Fruit fly (Drosophila melanogaster) whole organism, embryonic: ENCODE results near the gene chb.

Source experiments
- CG1233 ChIP-seq: fragments of 200-800 bp; sonication (Bioruptor generic); optimal IDR thresholded peaks from 4 replicates; lab custom pipeline; 2018; ENCODE audit warnings: missing biosample characterization, mild to moderate bottlenecking, missing genetic modification characterization
- CG12942 ChIP-seq: fragments of 200-800 bp; sonication (Bioruptor generic); optimal IDR thresholded peaks from 3 replicates; lab custom pipeline; 2016; ENCODE audit warnings: missing biosample characterization, missing genetic modification characterization
- CG13287 ChIP-seq: fragments of 200-800 bp; sonication (Bioruptor generic); IDR thresholded peaks from 2 replicates; pipeline ENCODE4 v1.3.6; 2022; ENCODE audit warnings: missing biosample characterization, missing genetic modification characterization; ENCODE audit not compliant: partially characterized antibody
- CG1529 ChIP-seq: fragments of 200-800 bp; sonication (Bioruptor generic); optimal IDR thresholded peaks from 3 replicates; lab custom pipeline; 2018; ENCODE audit warnings: missing biosample characterization, missing genetic modification characterization
- CG17385 ChIP-seq: fragments of 200-800 bp; sonication (Bioruptor generic); optimal IDR thresholded peaks from 3 replicates; lab custom pipeline; 2018; ENCODE audit warnings: missing biosample characterization, mild to moderate bottlenecking, missing genetic modification characterization
- CG32532 ChIP-seq: fragments of 200-800 bp; sonication (Bioruptor generic); IDR thresholded peaks from 2 replicates; pipeline ENCODE4 v1.3.6; 2022; ENCODE audit warnings: missing biosample characterization, missing genetic modification characterization
- CG32767 ChIP-seq: fragments of 200-800 bp; sonication (Bioruptor generic); IDR thresholded peaks from 2 replicates; pipeline ENCODE4 v1.3.6; 2022; ENCODE audit warnings: missing biosample characterization, missing genetic modification characterization
- CG34422 ChIP-seq: fragments of 200-800 bp; sonication (Bioruptor generic); IDR thresholded peaks from 3 replicates; pipeline ENCODE4 v1.3.6; 2022; ENCODE audit warnings: missing biosample characterization, missing genetic modification characterization
- CG7556 ChIP-seq: fragments of 200-800 bp; sonication (Bioruptor generic); optimal IDR thresholded peaks from 2 replicates; lab custom pipeline; 2017; ENCODE audit warnings: missing biosample characterization, mild to moderate bottlenecking, missing genetic modification characterization
- CG9609 ChIP-seq: fragments of 200-800 bp; sonication (Bioruptor generic); optimal IDR thresholded peaks from 3 replicates; lab custom pipeline; 2016; ENCODE audit warnings: missing biosample characterization, missing genetic modification characterization
- CG9817 ChIP-seq: fragments of 200-800 bp; sonication (Bioruptor generic); optimal IDR thresholded peaks from 2 replicates; lab custom pipeline; 2018; ENCODE audit warnings: missing biosample characterization, mild to moderate bottlenecking, missing genetic modification characterization, moderate library complexity
- Camta ChIP-seq: fragments of 200-800 bp; sonication (Bioruptor generic); optimal IDR thresholded peaks from 2 replicates; lab custom pipeline; 2016; ENCODE audit warnings: missing biosample characterization, missing genetic modification characterization
- D19A ChIP-seq: fragments of 200-800 bp; optimal IDR thresholded peaks from 3 replicates; lab custom pipeline; 2019; ENCODE audit warnings: missing biosample characterization, mild to moderate bottlenecking, missing genetic modification characterization, moderate library complexity
- ERR ChIP-seq: fragments of 200-800 bp; sonication (Bioruptor generic); optimal IDR thresholded peaks from 2 replicates; lab custom pipeline; 2016; ENCODE audit warnings: missing biosample characterization, missing genetic modification characterization
- Fer3 ChIP-seq: fragments of 200-800 bp; sonication (Bioruptor generic); optimal IDR thresholded peaks from 2 replicates; lab custom pipeline; 2018; ENCODE audit warnings: missing biosample characterization, mild to moderate bottlenecking, missing genetic modification characterization, moderate library complexity
- HLH3B ChIP-seq: fragments of 200-800 bp; sonication (Bioruptor generic); IDR thresholded peaks from 2 replicates; pipeline ENCODE4 v1.3.6; 2022; ENCODE audit warnings: missing biosample characterization, missing genetic modification characterization
- HmgZ ChIP-seq: fragments of 200-800 bp; sonication (Bioruptor generic); optimal IDR thresholded peaks from 2 replicates; lab custom pipeline; 2018; ENCODE audit warnings: missing biosample characterization, mild to moderate bottlenecking, missing genetic modification characterization
- Hmr ChIP-seq: fragments of 200-800 bp; sonication (Bioruptor generic); optimal IDR thresholded peaks from 3 replicates; lab custom pipeline; 2017; ENCODE audit warnings: mild to moderate bottlenecking, missing biosample characterization, missing genetic modification reagents, missing genetic modification characterization
- Hr3 ChIP-seq: fragments of 200-800 bp; sonication (Bioruptor generic); optimal IDR thresholded peaks from 3 replicates; lab custom pipeline; 2016; ENCODE audit warnings: missing biosample characterization, missing genetic modification characterization
- Hsf ChIP-seq: fragments of 200-800 bp; sonication (Bioruptor generic); optimal IDR thresholded peaks from 3 replicates; lab custom pipeline; 2016; ENCODE audit warnings: missing biosample characterization, missing genetic modification characterization
- Kr ChIP-seq: fragments of 200-800 bp; sonication (Bioruptor generic); optimal IDR thresholded peaks from 2 replicates; lab custom pipeline; 2017; ENCODE audit warnings: missing biosample characterization, mild to moderate bottlenecking, missing genetic modification characterization
- Mrtf ChIP-seq: fragments of 200-800 bp; sonication (Bioruptor generic); IDR thresholded peaks from 3 replicates; pipeline ENCODE4 v1.3.6; 2022; ENCODE audit warnings: missing biosample characterization, missing genetic modification characterization
- NK7.1 ChIP-seq: fragments of 200-800 bp; sonication (Bioruptor generic); optimal IDR thresholded peaks from 3 replicates; lab custom pipeline; 2016; ENCODE audit warnings: missing biosample characterization, missing genetic modification characterization
- Neu2 ChIP-seq: fragments of 200-800 bp; sonication (Bioruptor generic); optimal IDR thresholded peaks from 3 replicates; lab custom pipeline; 2016; ENCODE audit warnings: missing biosample characterization, missing genetic modification characterization, borderline replicate concordance
- Poxn ChIP-seq: fragments of 200-800 bp; sonication (Bioruptor generic); IDR thresholded peaks from 2 replicates; pipeline ENCODE4 v1.3.6; 2022; ENCODE audit warnings: missing biosample characterization, missing genetic modification characterization
- Scr ChIP-seq: fragments of 200-800 bp; sonication (Bioruptor generic); IDR thresholded peaks from 2 replicates; pipeline ENCODE4 v1.3.6; 2022; ENCODE audit warnings: missing biosample characterization, missing genetic modification characterization; ENCODE audit not compliant: partially characterized antibody
- Xrp1 ChIP-seq: fragments of 200-800 bp; sonication (Bioruptor generic); IDR thresholded peaks from 2 replicates; pipeline ENCODE4 v1.3.6; 2022; ENCODE audit warnings: missing biosample characterization, missing genetic modification characterization
- abd-A ChIP-seq: fragments of 200-800 bp; sonication (Bioruptor generic); optimal IDR thresholded peaks from 3 replicates; lab custom pipeline; 2019; ENCODE audit warnings: missing biosample characterization, mild to moderate bottlenecking, missing genetic modification characterization, moderate library complexity
- cg ChIP-seq: fragments of 200-800 bp; sonication (Bioruptor generic); optimal IDR thresholded peaks from 3 replicates; lab custom pipeline; 2019; ENCODE audit warnings: missing biosample characterization, mild to moderate bottlenecking, missing genetic modification characterization, moderate library complexity
- ci ChIP-seq: fragments of 200-800 bp; sonication (Bioruptor generic); IDR thresholded peaks from 3 replicates; pipeline ENCODE4 v1.3.6; 2022; ENCODE audit warnings: missing biosample characterization, missing genetic modification characterization
- croc ChIP-seq: fragments of 200-800 bp; sonication (Bioruptor generic); conservative IDR thresholded peaks from 3 replicates; pipeline ENCODE4 v1.3.6; 2022; ENCODE audit warnings: missing biosample characterization, missing genetic modification characterization
- dm ChIP-seq: fragments of 200-800 bp; sonication (Bioruptor generic); optimal IDR thresholded peaks from 3 replicates; lab custom pipeline; 2016; ENCODE audit warnings: missing biosample characterization, missing genetic modification characterization
- nmo ChIP-seq: fragments of 200-800 bp; sonication (Bioruptor generic); optimal IDR thresholded peaks from 2 replicates; lab custom pipeline; 2018; ENCODE audit warnings: missing biosample characterization, mild to moderate bottlenecking, missing genetic modification characterization, moderate library complexity
- otp ChIP-seq: fragments of 200-800 bp; sonication (Bioruptor generic); IDR thresholded peaks from 3 replicates; pipeline ENCODE4, ENCODE4 v1.3.6; 2022; ENCODE audit warnings: missing biosample characterization, missing genetic modification characterization
- pfk ChIP-seq: fragments of 200-800 bp; sonication (Bioruptor generic); optimal IDR thresholded peaks from 2 replicates; lab custom pipeline; 2018; ENCODE audit warnings: missing biosample characterization, mild to moderate bottlenecking, missing genetic modification characterization, moderate library complexity
- rib ChIP-seq: fragments of 200-800 bp; sonication (Bioruptor generic); IDR thresholded peaks from 2 replicates; pipeline ENCODE4 v1.3.6; 2022; ENCODE audit warnings: missing biosample characterization, missing genetic modification characterization
- sd ChIP-seq: fragments of 200-800 bp; sonication (Bioruptor generic); optimal IDR thresholded peaks from 3 replicates; lab custom pipeline; 2018; ENCODE audit warnings: missing biosample characterization, mild to moderate bottlenecking, missing genetic modification characterization, moderate library complexity
- slou ChIP-seq: fragments of 200-800 bp; sonication (Bioruptor generic); optimal IDR thresholded peaks from 3 replicates; lab custom pipeline; 2016; ENCODE audit warnings: missing biosample characterization, missing genetic modification characterization
- sqz ChIP-seq: fragments of 200-800 bp; sonication (Bioruptor generic); optimal IDR thresholded peaks from 3 replicates; lab custom pipeline; 2018; ENCODE audit warnings: missing biosample characterization, mild to moderate bottlenecking, missing genetic modification characterization
- sr ChIP-seq: fragments of 200-800 bp; sonication (Bioruptor generic); IDR thresholded peaks from 3 replicates; pipeline ENCODE4 v1.3.6; 2022; ENCODE audit warnings: missing biosample characterization, missing genetic modification characterization
- stc ChIP-seq: fragments of 200-800 bp; sonication (Bioruptor generic); IDR thresholded peaks from 2 replicates; pipeline ENCODE4 v1.3.6; 2022; ENCODE audit warnings: missing biosample characterization, missing genetic modification characterization
- sug ChIP-seq: fragments of 200-800 bp; optimal IDR thresholded peaks from 2 replicates; lab custom pipeline; 2019; ENCODE audit warnings: missing biosample characterization, mild to moderate bottlenecking, missing genetic modification characterization, moderate library complexity
- tgo ChIP-seq: fragments of 200-800 bp; sonication (Bioruptor generic); IDR thresholded peaks from 3 replicates; pipeline ENCODE4 v1.3.6; 2022; ENCODE audit warnings: missing biosample characterization, missing genetic modification characterization
- tio ChIP-seq: fragments of 200-800 bp; sonication (Bioruptor generic); optimal IDR thresholded peaks from 2 replicates; lab custom pipeline; 2017; ENCODE audit warnings: missing biosample characterization, missing genetic modification characterization, inconsistent platforms
- toy ChIP-seq: fragments of 200-800 bp; sonication (Bioruptor generic); IDR thresholded peaks from 2 replicates; pipeline ENCODE4 v1.3.6; 2022; ENCODE audit warnings: missing biosample characterization, missing genetic modification characterization
- wek ChIP-seq: fragments of 200-800 bp; sonication (Bioruptor generic); optimal IDR thresholded peaks from 3 replicates; lab custom pipeline; 2018; ENCODE audit warnings: missing biosample characterization, mild to moderate bottlenecking, missing genetic modification characterization, moderate library complexity
- zen ChIP-seq: fragments of 200-800 bp; sonication (Bioruptor generic); optimal IDR thresholded peaks from 3 replicates; lab custom pipeline; 2018; ENCODE audit warnings: missing biosample characterization, mild to moderate bottlenecking, missing genetic modification characterization, moderate library complexity

The chb gene

DNA sequence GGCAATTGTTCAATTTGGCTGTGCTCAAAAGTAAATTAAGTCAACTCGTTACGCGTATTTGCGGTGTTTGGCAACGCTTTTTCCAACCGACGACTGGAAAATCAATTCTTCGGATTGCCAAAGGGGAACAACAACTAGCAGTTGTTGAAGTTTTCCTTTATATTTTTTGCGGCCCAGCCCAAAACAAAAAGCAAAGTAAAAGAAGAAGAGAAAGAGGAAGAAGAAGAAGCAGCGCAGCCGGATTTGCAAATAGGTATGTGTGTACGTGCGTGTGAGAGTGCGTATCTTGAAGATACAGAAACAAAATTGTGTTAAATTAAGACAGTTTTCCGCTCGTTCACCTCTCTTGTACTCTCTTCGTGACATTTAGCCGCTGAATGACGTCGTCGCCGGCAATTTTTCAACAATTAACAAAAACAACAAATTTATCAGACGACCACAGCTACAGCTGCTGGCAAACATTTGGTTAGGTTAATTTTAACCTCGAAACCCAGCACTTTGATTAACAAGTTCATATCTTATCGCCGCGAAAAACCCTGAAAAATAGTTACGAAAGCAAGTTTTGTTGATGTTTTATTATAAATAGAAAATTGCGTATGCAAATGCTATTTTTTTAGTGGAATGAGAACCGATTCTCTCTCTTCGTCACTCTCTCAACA is 3.8 kb downstream of the chb start (continued):
- no peak for TF ChIP-seq sr (GFP tag; lab: Robert Waterston, UW)
- peak; percentile 48 for TF ChIP-seq cg (GFP tag; lab: Kevin White, UChicago)
- no peak for TF ChIP-seq otp (GFP tag; lab: Robert Waterston, UW)
- TF ChIP-seq abd-A (tag; lab: Kevin White, UChicago) = no peak
- TF ChIP-seq CG17385 (GFP tag; lab: Kevin White, UChicago) = peak; percentile 98
- no peak for TF ChIP-seq rib (GFP tag; lab: Robert Waterston, UW)
- TF ChIP-seq sug (tag; lab: Kevin White, UChicago) = peak; percentile 45
- peak; percentile 13; the same call in 1 of the 3 replicates for TF ChIP-seq CG34422 (GFP tag; lab: Robert Waterston, UW)

DNA sequence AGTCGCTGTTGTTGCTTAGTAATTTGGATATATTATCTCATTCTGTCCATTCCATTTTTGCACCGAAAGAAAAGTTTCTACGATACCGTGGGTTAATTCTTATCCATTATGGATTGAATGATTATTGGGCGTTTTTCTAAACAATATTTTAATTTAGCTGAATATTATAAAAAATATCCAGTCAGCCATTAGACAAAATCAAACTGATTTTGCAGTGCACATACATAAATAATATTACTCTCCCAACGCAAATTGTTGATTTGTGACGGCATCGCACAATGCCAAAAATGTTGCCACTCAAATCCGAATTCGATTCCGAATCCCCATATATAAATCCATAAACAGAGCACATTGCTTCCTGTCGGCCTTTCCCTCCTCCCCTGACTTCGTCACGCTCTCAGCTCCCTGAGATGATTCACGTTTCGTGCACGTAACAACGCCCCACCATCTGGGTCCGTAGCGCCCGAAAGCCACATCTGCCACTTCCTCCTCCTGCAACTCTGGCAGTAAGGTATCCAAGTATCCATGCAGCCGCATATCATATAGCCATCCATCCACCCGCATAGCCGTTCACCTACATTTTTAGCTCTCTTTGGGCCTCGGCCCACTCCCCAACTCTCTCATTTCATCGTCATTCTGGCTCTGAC is 4.4 kb downstream of the chb start:
- TF ChIP-seq sd (tag; lab: Kevin White, UChicago) (peak; percentile 77), pfk (GFP tag; lab: Kevin White, UChicago) (no peak), Hsf (GFP tag; lab: Kevin White, UChicago) (peak; percentile 72), sqz (no peak), CG9817 (tag; lab: Kevin White, UChicago) (peak; percentile 61), Hmr (peak; percentile 87), CG9609 (GFP tag; lab: Kevin White, UChicago) (no peak), CG1233 (GFP tag; lab: Kevin White, UChicago) (peak; percentile 29), Hr3 (peak; percentile 56), Camta (GFP tag; lab: Kevin White, UChicago) (peak; percentile 36), dm (GFP tag; lab: Kevin White, UChicago) (no peak), CG13287 (GFP tag; lab: Robert Waterston, UW) (no peak), toy (GFP tag; lab: Robert Waterston, UW) (peak; percentile 74), abd-A (tag; lab: Kevin White, UChicago) (peak; percentile 75), CG7556 (GFP tag; lab: Kevin White, UChicago) (peak; percentile 66), ci (peak; percentile 52; the same call in 2 of the 3 replicates), NK7.1 (GFP tag; lab: Kevin White, UChicago) (peak; percentile 29), D19A (tag; lab: Kevin White, UChicago) (peak; percentile 12), HmgZ (tag; lab: Kevin White, UChicago) (peak; percentile 64), nmo (GFP tag; lab: Kevin White, UChicago) (peak; percentile 33), Mrtf (peak; percentile 56; the same call in 1 of the 3 replicates), Xrp1 (GFP tag; lab: Robert Waterston, UW) (no peak; the same call in 1 of the 2 replicates), CG1529 (no peak), HLH3B (peak; percentile 53; the same call in 1 of the 2 replicates), Fer3 (tag; lab: Kevin White, UChicago) (peak; percentile 83), CG32532 (GFP tag; lab: Robert Waterston, UW) (peak; percentile 93), tio (GFP tag; lab: Kevin White, UChicago) (peak; percentile 62), CG32767 (GFP tag; lab: Robert Waterston, UW) (peak; percentile 22; the same call in 1 of the 2 replicates), Poxn (GFP tag; lab: Robert Waterston, UW) (0 out of 2 replicates have a peak, but pooled peaks have one; percentile 45), ERR (GFP tag; lab: Kevin White, UChicago) (no peak), stc (GFP tag; lab: Robert Waterston, UW) (peak; percentile 70), Scr (GFP tag; lab: Robert Waterston, UW) (no peak), Kr (GFP tag; lab: Kevin White, UChicago) (no peak), slou (GFP tag; lab: Kevin White, UChicago) (peak; percentile 45), CG12942 (GFP tag; lab: Kevin White, UChicago) (peak; percentile 33), tgo (GFP tag; lab: Robert Waterston, UW) (peak; percentile 68; the same call in 2 of the 3 replicates), zen (tag; lab: Kevin White, UChicago) (peak; percentile 10), wek (GFP tag; lab: Kevin White, UChicago) (no peak), Neu2 (no peak), croc (GFP tag; lab: Robert Waterston, UW) (no peak)
